Worm (Caenorhabditis elegans): ENCODE measurements around the gene igeg-2.

The igeg-2 gene

DNA sequence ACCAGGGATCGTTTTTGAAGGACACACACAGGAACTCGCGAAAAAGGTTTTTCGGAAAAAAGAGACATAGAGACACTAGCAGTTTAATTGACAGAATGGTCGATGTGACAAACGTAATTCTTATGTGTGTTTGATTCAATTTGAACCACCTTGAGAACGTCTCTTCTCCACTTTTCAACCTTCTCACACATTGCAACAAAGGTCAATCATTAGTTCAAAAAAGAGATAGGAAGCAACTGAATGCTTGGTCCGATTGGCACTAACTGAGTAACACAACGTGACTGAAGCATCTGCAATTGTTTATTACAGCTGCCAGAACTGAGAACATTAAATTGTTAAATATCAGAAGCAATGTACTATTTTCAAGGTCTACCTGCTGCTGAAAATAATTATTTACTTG is 15.7 kb upstream of the igeg-2 start (continued):
- TF ChIP-seq snpc-4 (tag; optimal IDR thresholded peaks at IDR 0.05), result no peak
- TF ChIP-seq nhr-25 (tag; optimal IDR thresholded peaks at IDR 0.05), result peak; percentile 78
- TF ChIP-seq aly-2 (tag; optimal IDR thresholded peaks at IDR 0.05), result no peak
- no peak for TF ChIP-seq F13H6.1 (tag; optimal IDR thresholded peaks at IDR 0.05)
- TF ChIP-seq unc-39 (tag; optimal IDR thresholded peaks at IDR 0.05), result no peak
- TF ChIP-seq lin-39 (tag; optimal IDR thresholded peaks at IDR 0.05), result no peak
- peak; percentile 36 for TF ChIP-seq crh-2 (tag; optimal IDR thresholded peaks at IDR 0.05)
- no peak for TF ChIP-seq unc-55 (GFP tag; optimal IDR thresholded peaks at IDR 0.05)
- TF ChIP-seq nhr-6 (tag; optimal IDR thresholded peaks at IDR 0.05), result peak; percentile 73

ce11 chrX:11461545-11461944 is 15.1 kb upstream of the igeg-2 start:
- peak in 1 of 2 experiments; percentile 5 for TF ChIP-seq mdl-1 (tag; optimal IDR thresholded peaks at IDR 0.05)
- no peak for TF ChIP-seq ama-1 (optimal IDR thresholded peaks at IDR 0.05)
- peak; percentile 13 for TF ChIP-seq fos-1 (tag; optimal IDR thresholded peaks at IDR 0.05)
- peak; percentile 91 for TF ChIP-seq blmp-1 (tag; optimal IDR thresholded peaks at IDR 0.05; ENCODE audit: insufficient read depth)

- TF ChIP-seq nhr-23 (tag; optimal IDR thresholded peaks at IDR 0.05), result no peak
- TF ChIP-seq ZK546.5 (tag; optimal IDR thresholded peaks at IDR 0.05), result no peak
- no peak for TF ChIP-seq lin-39 (tag; optimal IDR thresholded peaks at IDR 0.05)
- no peak for TF ChIP-seq gmeb-1 (tag; optimal IDR thresholded peaks at IDR 0.05)
- no peak for TF ChIP-seq lin-13 (GFP tag; optimal IDR thresholded peaks at IDR 0.05)
- no peak for TF ChIP-seq lsy-2 (tag; optimal IDR thresholded peaks at IDR 0.05)
- no peak for TF ChIP-seq skn-1 (tag; optimal IDR thresholded peaks at IDR 0.05)
- TF ChIP-seq blmp-1 (tag; optimal IDR thresholded peaks at IDR 0.05; ENCODE audit: insufficient read depth), result no peak
- TF ChIP-seq zag-1 (tag; optimal IDR thresholded peaks at IDR 0.05), result no peak
- no peak for TF ChIP-seq nhr-77 (tag; optimal IDR thresholded peaks at IDR 0.05)
- no peak for TF ChIP-seq unc-62 (GFP tag; optimal IDR thresholded peaks at IDR 0.05)
- no peak for TF ChIP-seq ztf-11 (tag; optimal IDR thresholded peaks at IDR 0.05)
- TF ChIP-seq ztf-4 (tag; optimal IDR thresholded peaks at IDR 0.05), result no peak
- TF ChIP-seq dmd-4 (tag; optimal IDR thresholded peaks at IDR 0.05), result no peak
- no peak for TF ChIP-seq mab-5 (tag; optimal IDR thresholded peaks at IDR 0.05)
- TF ChIP-seq snpc-4 (tag; optimal IDR thresholded peaks at IDR 0.05), result no peak
These were observed 10.2 kb upstream of the igeg-2 start for ce11 chrX:11456665-11457064.

DNA sequence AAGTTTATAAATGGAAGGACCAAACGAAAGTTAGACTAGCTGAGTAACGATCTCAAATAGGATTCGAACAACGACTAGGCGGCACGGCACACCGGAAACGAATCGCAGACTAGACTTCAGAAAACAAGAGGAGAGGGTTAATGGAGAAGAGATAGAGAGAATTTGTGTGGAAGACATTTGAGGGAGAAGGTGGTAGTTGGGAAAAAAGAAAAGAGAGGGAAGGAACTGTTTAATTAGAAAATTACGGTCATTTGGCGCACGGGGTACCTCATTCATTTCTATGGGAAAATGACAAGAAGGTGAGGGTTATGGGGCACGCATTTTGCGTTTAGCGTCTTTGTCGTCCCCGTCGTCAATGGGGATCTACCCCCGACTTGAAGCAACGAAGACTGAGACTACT is 7.8 kb upstream of the igeg-2 start, which contains the start of gene F48C5.2:
TSS of gene F48C5.2 (minus strand) at position 101 of the 400 bp plus-strand sequence.
- peak; percentile 13 for TF ChIP-seq nhr-25 (tag; optimal IDR thresholded peaks at IDR 0.05)
- no peak for TF ChIP-seq ztf-1 (GFP tag; conservative IDR thresholded peaks at IDR 0.05)

- TF ChIP-seq mab-5 (tag; optimal IDR thresholded peaks at IDR 0.05), result no peak
- peak; percentile 56 for TF ChIP-seq nhr-25 (tag; optimal IDR thresholded peaks at IDR 0.05)
- TF ChIP-seq sem-4 (tag; optimal IDR thresholded peaks at IDR 0.05), result peak; percentile 10
These were observed 5.9 kb upstream of the igeg-2 start for ce11 chrX:11452316-11452715.

ce11 chrX:11450261-11450660 is 3.8 kb upstream of the igeg-2 start:
- TF ChIP-seq sma-9 (GFP tag; optimal IDR thresholded peaks at IDR 0.05) (peak; percentile 58), sma-9 (tag; optimal IDR thresholded peaks at IDR 0.05) (no peak), dmd-4 (tag; optimal IDR thresholded peaks at IDR 0.05) (no peak), aly-2 (tag; optimal IDR thresholded peaks at IDR 0.05) (no peak), ztf-4 (tag; optimal IDR thresholded peaks at IDR 0.05) (no peak), elt-1 (tag; optimal IDR thresholded peaks at IDR 0.05) (no peak), nhr-21 (tag; optimal IDR thresholded peaks at IDR 0.05) (no peak), ceh-82 (tag; optimal IDR thresholded peaks at IDR 0.05) (no peak), C34F6.9 (tag; optimal IDR thresholded peaks at IDR 0.05) (no peak), peb-1 (tag; optimal IDR thresholded peaks at IDR 0.05) (no peak), fos-1 (tag; optimal IDR thresholded peaks at IDR 0.05) (peak; percentile 26), sma-3 (GFP tag; optimal IDR thresholded peaks at IDR 0.05) (peak; percentile 37), nhr-6 (tag; optimal IDR thresholded peaks at IDR 0.05) (no peak), lin-13 (GFP tag; optimal IDR thresholded peaks at IDR 0.05) (no peak)

Measured in whole organism, L2 larva.